Worm (Caenorhabditis elegans): ENCODE measurements around the gene C53D6.6.
A peak's percentile ranks its signal among the peaks of the same experiment; 100 is the strongest.

ce11 chrIV:9074244-9074723 lies 41.8 kb upstream of the C53D6.6 start, which contains the start of gene mppb-1:
- no peak for TF ChIP-seq lin-39 (tag; optimal IDR thresholded peaks at IDR 0.05)
- peak; percentile 95 for TF ChIP-seq blmp-1 (tag; optimal IDR thresholded peaks at IDR 0.05; ENCODE audit: insufficient read depth)
- no peak for TF ChIP-seq ZK546.5 (tag; optimal IDR thresholded peaks at IDR 0.05)
- TF ChIP-seq unc-62 (GFP tag; optimal IDR thresholded peaks at IDR 0.05), result no peak
- no peak for TF ChIP-seq ceh-82 (tag; optimal IDR thresholded peaks at IDR 0.05)
- TF ChIP-seq snpc-4 (tag; optimal IDR thresholded peaks at IDR 0.05), result peak; percentile 23
- TF ChIP-seq unc-39 (tag; optimal IDR thresholded peaks at IDR 0.05), result no peak
- no peak for TF ChIP-seq nhr-6 (tag; optimal IDR thresholded peaks at IDR 0.05)
- peak; percentile 83 for TF ChIP-seq lin-13 (GFP tag; optimal IDR thresholded peaks at IDR 0.05)
- TF ChIP-seq egl-27 (tag; optimal IDR thresholded peaks at IDR 0.05), result peak; percentile 1
